Worm (Caenorhabditis elegans): ENCODE data around the gene K02D3.2.

K02D3.2 gene

DNA sequence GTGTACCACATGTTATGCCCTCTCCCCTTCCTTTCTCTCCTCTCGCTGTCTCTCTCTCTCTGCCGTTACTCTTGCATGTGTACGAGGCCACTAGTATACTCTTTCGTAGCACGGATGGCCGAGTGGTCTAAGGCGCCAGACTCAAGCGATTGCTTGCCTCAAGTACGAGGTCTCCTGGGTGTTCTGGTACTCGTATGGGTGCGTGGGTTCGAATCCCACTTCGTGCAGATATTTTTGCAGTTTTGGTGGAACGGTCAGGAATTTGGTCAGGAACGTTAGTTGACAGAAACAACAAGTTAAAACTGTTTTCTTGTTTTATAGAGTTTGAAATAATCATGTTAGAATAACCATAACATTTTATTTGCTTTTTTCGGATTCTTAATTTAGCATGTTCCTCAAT, 46.4 kb downstream of the K02D3.2 start (continued):
- TF ChIP-seq K11D2.4 (GFP tag; IDR thresholded peaks at IDR 0.05) (peak; percentile 82), nhr-179 (tag; optimal IDR thresholded peaks at IDR 0.05) (peak; percentile 87), F55B11.4 (tag; optimal IDR thresholded peaks at IDR 0.05; ENCODE audit: borderline replicate concordance, insufficient read depth) (no peak), pha-4 (tag; optimal IDR thresholded peaks at IDR 0.05) (no peak), akir-1 (GFP tag; optimal IDR thresholded peaks at IDR 0.05) (peak; percentile 92), rpc-1 (optimal IDR thresholded peaks at IDR 0.05) (peak; percentile 100), rpc-1 (tag; optimal IDR thresholded peaks at IDR 0.05) (peak; percentile 99), sptf-2 (GFP tag; optimal IDR thresholded peaks at IDR 0.05) (peak; percentile 88), rcor-1 (GFP tag; IDR thresholded peaks at IDR 0.05) (peak; percentile 94), unc-130 (GFP tag; optimal IDR thresholded peaks at IDR 0.05) (peak; percentile 70), hmg-1.2 (GFP tag; IDR thresholded peaks at IDR 0.05) (peak; percentile 89), hmg-20 (GFP tag; IDR thresholded peaks at IDR 0.05) (peak; percentile 91), dpl-1 (GFP tag; optimal IDR thresholded peaks at IDR 0.05) (peak; percentile 12), Y53G8AR.9 (GFP tag; conservative IDR thresholded peaks at IDR 0.05) (peak; percentile 74; the same call in 1 of the 2 replicates), tbx-9 (tag; optimal IDR thresholded peaks at IDR 0.05; ENCODE audit: borderline replicate concordance) (peak; percentile 85), ZK185.1 (tag; optimal IDR thresholded peaks at IDR 0.05; ENCODE audit: poor library complexity, severe bottlenecking) (peak; percentile 97), gei-17 (GFP tag; optimal IDR thresholded peaks at IDR 0.05) (peak; percentile 88), lin-26 (GFP tag; IDR thresholded peaks at IDR 0.05) (peak; percentile 99), bed-1 (GFP tag; IDR thresholded peaks at IDR 0.05) (peak; percentile 91; the same call in 1 of the 2 replicates), F10E7.11 (tag; optimal IDR thresholded peaks at IDR 0.05) (peak; percentile 96), ztf-3 (GFP tag; optimal IDR thresholded peaks at IDR 0.05) (peak; percentile 66), F57A8.1 (GFP tag; optimal IDR thresholded peaks at IDR 0.05) (peak; percentile 79), F57C9.4 (tag; optimal IDR thresholded peaks at IDR 0.05) (peak; percentile 81), nhr-27 (tag; optimal IDR thresholded peaks at IDR 0.05) (peak; percentile 79), Y53F4B.3 (GFP tag; IDR thresholded peaks at IDR 0.05) (0 out of 2 replicates have a peak, but pooled peaks have one; percentile 40), F23B12.7 (tag; optimal IDR thresholded peaks at IDR 0.05; ENCODE audit: insufficient read depth) (peak; percentile 73), snpc-3.4 (tag; optimal IDR thresholded peaks at IDR 0.05) (peak; percentile 86), K12H6.12 (tag; optimal IDR thresholded peaks at IDR 0.05) (peak; percentile 87), C17E4.6 (GFP tag; IDR thresholded peaks at IDR 0.05) (peak; percentile 71; the same call in 1 of the 2 replicates), fkh-3 (tag; optimal IDR thresholded peaks at IDR 0.05) (peak; percentile 97), ztf-6 (GFP tag; IDR thresholded peaks at IDR 0.05) (peak; percentile 95; the same call in 1 of the 2 replicates), aptf-3 (GFP tag; IDR thresholded peaks at IDR 0.05) (peak; percentile 91), B0336.3 (GFP tag; IDR thresholded peaks at IDR 0.05) (peak; percentile 89), Y79H2A.3 (GFP tag; conservative IDR thresholded peaks at IDR 0.05) (0 out of 2 replicates have a peak, but pooled peaks have one; percentile 44), unc-62 (GFP tag; optimal IDR thresholded peaks at IDR 0.05) (no peak), F22D6.2 (tag; optimal IDR thresholded peaks at IDR 0.05) (peak; percentile 75), nhr-120 (GFP tag; IDR thresholded peaks at IDR 0.05) (peak; percentile 96), madf-6 (GFP tag; IDR thresholded peaks at IDR 0.05) (peak; percentile 77; the same call in 1 of the 2 replicates), nfya-2 (GFP tag; IDR thresholded peaks at IDR 0.05) (no peak), tbp1 (GFP tag; optimal IDR thresholded peaks at IDR 0.05) (peak; percentile 98), F33H1.4 (GFP tag; IDR thresholded peaks at IDR 0.05) (0 out of 2 replicates have a peak, but pooled peaks have one; percentile 26), mcd-1 (GFP tag; IDR thresholded peaks at IDR 0.05) (peak; percentile 76), lin-35 (GFP tag; optimal IDR thresholded peaks at IDR 0.05) (peak in 1 of 3 experiments; percentile 84), nhr-90 (tag; optimal IDR thresholded peaks at IDR 0.05) (peak; percentile 95), T07F8.4 (tag; optimal IDR thresholded peaks at IDR 0.05) (peak; percentile 89), dox-1 (GFP tag; IDR thresholded peaks at IDR 0.05) (peak; percentile 93), lsy-27 (tag; optimal IDR thresholded peaks at IDR 0.05; ENCODE audit: borderline replicate concordance, insufficient read depth) (peak; percentile 73), chd-7 (tag; optimal IDR thresholded peaks at IDR 0.05) (peak; percentile 97)

All from whole organism, young adult.